Worm (Caenorhabditis elegans): ENCODE data around the gene zif-1.

- TF ChIP-seq tbx-11 (GFP tag; IDR thresholded peaks at IDR 0.05) (no peak), F13C5.2 (tag; optimal IDR thresholded peaks at IDR 0.05) (no peak), ama-1 (optimal IDR thresholded peaks at IDR 0.05) (no peak), hnd-1 (tag; optimal IDR thresholded peaks at IDR 0.05) (no peak), aly-1 (tag; optimal IDR thresholded peaks at IDR 0.05) (no peak), ceh-36 (tag; optimal IDR thresholded peaks at IDR 0.05) (no peak), tra-4 (tag; optimal IDR thresholded peaks at IDR 0.05) (no peak)
Measured at ce11 chrIII:9001899-9002298, 680 bp upstream of the zif-1 start, which contains the start of gene rpn-6.2.
